Worm (Caenorhabditis elegans) whole organism, late embryonic: Measurements from ENCODE around the gene snt-1.

Experiments used
- C38D4.7 ChIP-seq: fragments of 200-800 bp; sonication (Bioruptor generic); optimal IDR thresholded peaks from 2 replicates; lab custom pipeline; 2018; ENCODE audit warnings: mild to moderate bottlenecking, missing genetic modification characterization, moderate library complexity, missing compliant biosample characterization
- F13H6.1 ChIP-seq: sonication (generic microtip); optimal IDR thresholded peaks from 2 replicates; lab custom pipeline; 2016; ENCODE audit warnings: missing genetic modification characterization, missing compliant biosample characterization
- K02D7.2 ChIP-seq: sonication (generic microtip); optimal IDR thresholded peaks from 2 replicates; lab custom pipeline; 2017; ENCODE audit warnings: mild to moderate bottlenecking, missing genetic modification characterization, missing compliant biosample characterization
- K09A11.1 ChIP-seq: sonication (generic microtip); optimal IDR thresholded peaks from 2 replicates; lab custom pipeline; 2017; ENCODE audit warnings: antibody characterized with exemption, mild to moderate bottlenecking, missing genetic modification characterization, missing compliant biosample characterization; ENCODE audit not compliant: insufficient read depth
- T23F11.4 ChIP-seq: fragments of 200-800 bp; sonication (Bioruptor generic); optimal IDR thresholded peaks from 2 replicates; lab custom pipeline; 2018; ENCODE audit warnings: mild to moderate bottlenecking, missing genetic modification characterization, missing compliant biosample characterization
- Y22D7AL.16 ChIP-seq: sonication (generic microtip); optimal IDR thresholded peaks from 2 replicates; lab custom pipeline; 2016; ENCODE audit warnings: missing genetic modification characterization, missing compliant biosample characterization
- ahr-1 ChIP-seq: sonication (generic microtip); optimal IDR thresholded peaks from 2 replicates; lab custom pipeline; 2016; ENCODE audit warnings: missing genetic modification characterization, missing compliant biosample characterization
- ceh-14 ChIP-seq: sonication (generic microtip); optimal IDR thresholded peaks from 2 replicates; lab custom pipeline; 2016; ENCODE audit warnings: missing genotype, missing genetic modification characterization, missing compliant biosample characterization
- ceh-18 ChIP-seq: sonication (generic microtip); optimal IDR thresholded peaks from 2 replicates; lab custom pipeline; 2016; ENCODE audit warnings: missing genetic modification characterization, missing compliant biosample characterization
- ceh-19 ChIP-seq: fragments of 200-800 bp; sonication (Bioruptor generic); optimal IDR thresholded peaks from 2 replicates; lab custom pipeline; 2018; ENCODE audit warnings: mild to moderate bottlenecking, missing genetic modification characterization, missing compliant biosample characterization
- ceh-24 ChIP-seq: sonication (generic microtip); optimal IDR thresholded peaks from 2 replicates; lab custom pipeline; 2016; ENCODE audit warnings: mild to moderate bottlenecking, missing genetic modification characterization, missing compliant biosample characterization
- ceh-34 ChIP-seq: sonication (generic microtip); optimal IDR thresholded peaks from 2 replicates; lab custom pipeline; 2016; ENCODE audit warnings: mild to moderate bottlenecking, missing genetic modification characterization, missing compliant biosample characterization
- ceh-45 ChIP-seq: fragments of 200-800 bp; sonication (Bioruptor generic); IDR thresholded peaks from 2 replicates; pipeline ENCODE4 v1.3.6; 2022; ENCODE audit warnings: missing genetic modification reagents, missing genetic modification characterization, missing compliant biosample characterization
- che-1 ChIP-seq: sonication (generic microtip); optimal IDR thresholded peaks from 2 replicates; lab custom pipeline; 2016; ENCODE audit warnings: mild to moderate bottlenecking, missing genetic modification characterization, missing compliant biosample characterization
- dmd-4 ChIP-seq: sonication (generic microtip); optimal IDR thresholded peaks from 2 replicates; lab custom pipeline; 2016; ENCODE audit warnings: borderline replicate concordance, missing genetic modification characterization, missing compliant biosample characterization
- dve-1 ChIP-seq: sonication (generic microtip); optimal IDR thresholded peaks from 2 replicates; lab custom pipeline; 2017; ENCODE audit warnings: antibody characterized with exemption, mild to moderate bottlenecking, missing genetic modification characterization, missing compliant biosample characterization
- elt-2 ChIP-seq: sonication (generic microtip); optimal IDR thresholded peaks from 2 replicates; lab custom pipeline; 2016; ENCODE audit warnings: missing genetic modification reagents, missing genetic modification characterization, missing compliant biosample characterization
- elt-4 ChIP-seq: sonication (generic microtip); optimal IDR thresholded peaks from 2 replicates; lab custom pipeline; 2016; ENCODE audit warnings: missing genetic modification characterization, missing compliant biosample characterization
- eyg-1 ChIP-seq: sonication (generic microtip); optimal IDR thresholded peaks from 2 replicates; lab custom pipeline; 2016; ENCODE audit warnings: missing genotype, missing genetic modification characterization, missing compliant biosample characterization
- fax-1 ChIP-seq: sonication (generic microtip); optimal IDR thresholded peaks from 2 replicates; lab custom pipeline; 2016; ENCODE audit warnings: missing genotype, missing genetic modification characterization, missing compliant biosample characterization
- gmeb-2 ChIP-seq: sonication (generic microtip); optimal IDR thresholded peaks from 2 replicates; lab custom pipeline; 2016; ENCODE audit warnings: missing genetic modification characterization, inconsistent platforms, missing compliant biosample characterization
- hlh-30 ChIP-seq: sonication (generic microtip); optimal IDR thresholded peaks from 2 replicates; lab custom pipeline; 2017; ENCODE audit warnings: antibody characterized with exemption, missing genetic modification characterization, missing compliant biosample characterization; ENCODE audit not compliant: insufficient read depth
- hlh-6 ChIP-seq: sonication (generic microtip); optimal IDR thresholded peaks from 2 replicates; lab custom pipeline; 2016; ENCODE audit warnings: missing genotype, missing genetic modification characterization, missing compliant biosample characterization
- hlh-8 ChIP-seq: sonication (generic microtip); optimal IDR thresholded peaks from 2 replicates; lab custom pipeline; 2016; ENCODE audit warnings: missing genotype, missing genetic modification characterization, missing compliant biosample characterization
- lin-11 ChIP-seq: fragments of 200-800 bp; sonication (Bioruptor generic); optimal IDR thresholded peaks from 2 replicates; lab custom pipeline; 2018; ENCODE audit warnings: mild to moderate bottlenecking, missing genetic modification characterization, missing compliant biosample characterization
- nfya-1 ChIP-seq: sonication (generic microtip); optimal IDR thresholded peaks from 2 replicates; lab custom pipeline; 2017; ENCODE audit warnings: missing genetic modification characterization, mild to moderate bottlenecking, missing compliant biosample characterization, antibody characterized with exemption, moderate library complexity
- nhr-11 ChIP-seq: fragments of 150-350 bp; optimal IDR thresholded peaks from 2 replicates; lab custom pipeline; 2014; ENCODE audit warnings: missing biosample characterization, missing genetic modification characterization
- nhr-232 ChIP-seq: sonication (generic microtip); optimal IDR thresholded peaks from 2 replicates; lab custom pipeline; 2016; ENCODE audit warnings: missing genetic modification characterization, missing compliant biosample characterization
- npax-4 ChIP-seq: sonication (generic microtip); optimal IDR thresholded peaks from 2 replicates; lab custom pipeline; 2016; ENCODE audit warnings: missing genetic modification characterization, missing compliant biosample characterization
- pat-9 ChIP-seq: fragments of 200-800 bp; sonication (Bioruptor generic); optimal IDR thresholded peaks from 2 replicates; lab custom pipeline; 2018; ENCODE audit warnings: mild to moderate bottlenecking, missing genetic modification characterization, moderate library complexity, missing compliant biosample characterization
- pax-1 ChIP-seq: fragments of 150-350 bp; optimal IDR thresholded peaks from 2 replicates; lab custom pipeline; 2014; ENCODE audit warnings: missing biosample characterization, missing genetic modification characterization
- pha-2 ChIP-seq: sonication (generic microtip); optimal IDR thresholded peaks from 2 replicates; lab custom pipeline; 2017; ENCODE audit warnings: mild to moderate bottlenecking, missing genetic modification characterization, missing compliant biosample characterization
- ref-2 ChIP-seq: sonication (generic microtip); optimal IDR thresholded peaks from 2 replicates; lab custom pipeline; 2016; ENCODE audit warnings: missing genetic modification characterization, missing compliant biosample characterization
- rnt-1 ChIP-seq: sonication (generic microtip); optimal IDR thresholded peaks from 2 replicates; lab custom pipeline; 2016; ENCODE audit warnings: missing genetic modification characterization, missing compliant biosample characterization
- sox-4 ChIP-seq: sonication (generic microtip); optimal IDR thresholded peaks from 2 replicates; lab custom pipeline; 2017; ENCODE audit warnings: mild to moderate bottlenecking, missing genetic modification characterization, inconsistent platforms, missing compliant biosample characterization
- tbx-2 ChIP-seq: sonication (generic microtip); optimal IDR thresholded peaks from 2 replicates; lab custom pipeline; 2016; ENCODE audit warnings: missing genetic modification characterization, missing compliant biosample characterization
- tbx-7 ChIP-seq: sonication (generic microtip); optimal IDR thresholded peaks from 2 replicates; lab custom pipeline; 2016; ENCODE audit warnings: missing genotype, missing genetic modification characterization, missing compliant biosample characterization
- ttx-3 ChIP-seq: sonication (generic microtip); optimal IDR thresholded peaks from 2 replicates; lab custom pipeline; 2016; ENCODE audit warnings: missing genetic modification reagents, missing genetic modification characterization, missing compliant biosample characterization
- unc-42 ChIP-seq: sonication (generic microtip); optimal IDR thresholded peaks from 2 replicates; lab custom pipeline; 2016; ENCODE audit warnings: missing genotype, missing genetic modification characterization, missing compliant biosample characterization
- unc-55 ChIP-seq: sonication (generic microtip); optimal IDR thresholded peaks from 2 replicates; lab custom pipeline; 2017; ENCODE audit warnings: missing biosample characterization, missing genetic modification reagents, missing genetic modification characterization
- unc-86 ChIP-seq: sonication (generic microtip); optimal IDR thresholded peaks from 2 replicates; lab custom pipeline; 2016; ENCODE audit warnings: missing genetic modification characterization, missing compliant biosample characterization
- zip-5 ChIP-seq: sonication (generic microtip); optimal IDR thresholded peaks from 2 replicates; lab custom pipeline; 2016; ENCODE audit warnings: missing genetic modification characterization, missing compliant biosample characterization

The snt-1 gene

DNA sequence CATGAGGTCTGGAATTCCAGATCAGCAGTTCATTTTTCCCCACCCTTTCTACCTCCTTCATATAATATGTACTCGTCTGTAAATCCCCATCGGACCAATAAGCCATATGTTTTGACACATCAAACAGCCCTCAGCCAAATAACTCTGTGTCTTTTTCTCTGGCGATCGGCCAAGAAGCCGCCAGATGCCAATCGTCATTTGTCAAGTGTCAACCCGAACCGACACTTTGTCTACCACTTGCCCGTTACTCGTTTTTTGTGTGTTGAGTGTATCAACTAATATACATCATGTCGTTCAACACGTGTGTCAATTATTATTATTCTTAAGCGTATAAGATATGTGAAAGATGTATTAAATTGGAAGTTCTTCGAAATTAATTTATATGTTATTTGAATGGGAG lies 12.5 kb downstream of the snt-1 start:
- TF ChIP-seq zip-5 = no peak
- peak; percentile 69 for TF ChIP-seq hlh-8
- peak; percentile 40 for TF ChIP-seq ceh-18 (tag; lab: Kevin White, UChicago)
- peak; percentile 99 for TF ChIP-seq unc-55 (GFP tag; lab: Kevin White, UChicago)
- TF ChIP-seq tbx-2 (tag; lab: Kevin White, UChicago) = peak; percentile 25
- TF ChIP-seq T23F11.4 = no peak
- peak; percentile 25 for TF ChIP-seq rnt-1 (tag; lab: Kevin White, UChicago)

DNA sequence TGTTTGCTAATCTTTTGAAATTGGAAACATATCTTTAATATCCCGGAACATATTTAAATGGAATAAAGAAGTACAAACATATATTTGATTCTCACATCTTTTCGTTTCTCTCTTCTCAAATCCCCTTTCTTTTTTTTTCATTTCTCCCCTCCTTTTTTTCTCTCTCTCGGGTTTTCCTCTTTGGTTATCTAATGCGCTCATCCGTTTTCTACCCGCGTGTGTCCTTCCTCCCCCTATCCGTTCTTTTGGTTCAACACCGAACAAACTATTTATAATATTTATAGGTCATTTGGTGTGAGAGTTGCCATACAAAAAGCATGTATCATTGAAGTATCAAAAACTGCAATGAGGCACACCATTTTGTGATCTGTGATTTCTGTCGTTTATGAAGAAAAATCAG lies 13.1 kb downstream of the snt-1 start:
- no peak for TF ChIP-seq nhr-11 (tag; lab: Kevin White, UChicago)
- peak; percentile 0 for TF ChIP-seq nfya-1 (tag; lab: Kevin White, UChicago)
- peak; percentile 67 for TF ChIP-seq unc-42 (tag; lab: Kevin White, UChicago)
- no peak for TF ChIP-seq ceh-19 (GFP tag; lab: Kevin White, UChicago)

DNA sequence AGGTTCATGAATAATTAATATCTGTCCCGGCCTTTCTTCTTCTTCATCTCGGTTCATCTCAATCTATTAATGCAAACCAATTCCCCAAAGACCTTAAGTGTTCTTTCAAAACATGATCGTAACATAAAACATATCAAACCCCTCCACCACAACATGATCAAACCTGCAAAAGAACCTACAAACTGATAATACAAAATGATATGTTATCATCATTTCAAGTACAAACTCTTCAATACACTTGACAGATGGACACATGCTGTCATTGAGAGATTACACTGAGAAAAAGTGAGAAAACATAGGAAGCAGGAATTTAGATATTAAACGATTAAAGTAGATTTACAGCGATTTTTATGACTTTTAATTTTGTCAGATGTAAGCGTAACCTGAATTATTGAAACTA lies 13.8 kb downstream of the snt-1 start:
- TF ChIP-seq nhr-232 (tag; lab: Kevin White, UChicago) = no peak
- no peak for TF ChIP-seq rnt-1 (tag; lab: Kevin White, UChicago)
- peak; percentile 6 for TF ChIP-seq dve-1 (tag; lab: Kevin White, UChicago)
- peak; percentile 90 for TF ChIP-seq elt-2 (tag; lab: Kevin White, UChicago)
- no peak for TF ChIP-seq npax-4 (tag; lab: Kevin White, UChicago)
- no peak for TF ChIP-seq ceh-24 (tag; lab: Kevin White, UChicago)
- TF ChIP-seq ttx-3 (tag; lab: Kevin White, UChicago) = no peak
- peak; percentile 87 for TF ChIP-seq unc-55 (GFP tag; lab: Kevin White, UChicago)

DNA sequence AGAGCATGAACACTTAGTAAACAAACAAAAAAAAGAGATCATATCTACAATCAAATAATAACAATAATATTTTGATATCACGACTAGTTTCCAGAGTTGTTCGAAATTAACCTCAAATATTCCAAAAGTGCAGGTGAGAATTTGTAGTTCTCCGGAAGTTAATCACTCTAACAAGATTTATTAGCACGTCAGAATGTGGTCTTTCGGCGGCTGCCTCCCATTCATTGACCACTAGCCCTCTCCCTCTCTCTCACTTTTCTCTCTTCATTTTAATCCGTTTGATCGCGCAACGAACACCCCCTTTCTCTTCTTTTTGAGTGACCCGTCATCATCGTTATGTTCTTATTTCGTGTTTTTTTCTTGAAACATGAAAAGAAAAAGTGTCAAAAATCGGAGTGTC lies 15.0 kb downstream of the snt-1 start:
- TF ChIP-seq ahr-1 (no peak), tbx-2 (tag; lab: Kevin White, UChicago) (peak; percentile 10), rnt-1 (tag; lab: Kevin White, UChicago) (peak; percentile 72), unc-55 (GFP tag; lab: Kevin White, UChicago) (peak; percentile 88), ref-2 (tag; lab: Kevin White, UChicago) (peak; percentile 41), nfya-1 (tag; lab: Kevin White, UChicago) (peak; percentile 51), ceh-14 (tag; lab: Kevin White, UChicago) (peak; percentile 14), unc-42 (tag; lab: Kevin White, UChicago) (peak; percentile 82), nhr-232 (tag; lab: Kevin White, UChicago) (no peak), Y22D7AL.16 (tag; lab: Kevin White, UChicago) (no peak), hlh-6 (tag; lab: Kevin White, UChicago) (no peak), ceh-45 (GFP tag; lab: Robert Waterston, UW) (no peak), F13H6.1 (peak; percentile 39)
- TF ChIP-seq, all 69 proteins: peak for 8

DNA sequence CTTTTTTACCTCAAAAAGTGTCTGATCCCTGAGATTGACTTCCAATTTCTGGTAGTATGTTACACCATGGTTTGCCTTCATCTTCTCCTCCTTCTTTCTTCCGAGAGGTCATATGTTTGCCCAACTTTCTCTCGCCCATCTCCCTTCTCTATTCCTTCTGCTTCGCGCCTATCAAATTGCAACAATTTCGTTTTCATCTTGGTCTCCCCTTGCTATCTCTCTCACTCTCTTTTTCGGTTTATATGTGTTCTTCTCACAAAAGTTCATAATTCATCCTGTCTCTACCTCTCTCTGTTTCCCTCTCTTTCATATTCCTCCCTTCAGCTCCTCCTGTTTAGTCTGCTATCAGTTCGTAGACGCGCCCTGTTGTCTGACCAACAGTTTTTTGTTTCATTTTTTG lies 16.0 kb downstream of the snt-1 start:
- TF ChIP-seq pat-9 (tag; lab: Kevin White, UChicago) = no peak
- no peak for TF ChIP-seq ceh-14 (tag; lab: Kevin White, UChicago)
- TF ChIP-seq ceh-34 = peak; percentile 78
- no peak for TF ChIP-seq pha-2
- no peak for TF ChIP-seq eyg-1 (tag; lab: Kevin White, UChicago)
- TF ChIP-seq unc-42 (tag; lab: Kevin White, UChicago) = peak; percentile 44
- TF ChIP-seq ceh-45 (GFP tag; lab: Robert Waterston, UW) = no peak
- no peak for TF ChIP-seq dmd-4
- no peak for TF ChIP-seq Y22D7AL.16 (tag; lab: Kevin White, UChicago)
- TF ChIP-seq che-1 (tag; lab: Kevin White, UChicago) = no peak
- no peak for TF ChIP-seq unc-86 (tag; lab: Kevin White, UChicago)
- TF ChIP-seq lin-11 (tag; lab: Kevin White, UChicago) = no peak
- TF ChIP-seq ceh-19 (GFP tag; lab: Kevin White, UChicago) = no peak
- peak; percentile 39 for TF ChIP-seq nfya-1 (tag; lab: Kevin White, UChicago)
- TF ChIP-seq elt-4 (tag; lab: Kevin White, UChicago) = no peak
- TF ChIP-seq K02D7.2 = no peak
- TF ChIP-seq gmeb-2 = no peak
- no peak for TF ChIP-seq nhr-232 (tag; lab: Kevin White, UChicago)
- no peak for TF ChIP-seq ref-2 (tag; lab: Kevin White, UChicago)
- no peak for TF ChIP-seq K09A11.1 (tag; lab: Kevin White, UChicago)
- TF ChIP-seq pax-1 (tag; lab: Kevin White, UChicago) = no peak
- no peak for TF ChIP-seq T23F11.4
- no peak for TF ChIP-seq tbx-7 (tag; lab: Kevin White, UChicago)
- peak; percentile 46 for TF ChIP-seq ceh-18 (tag; lab: Kevin White, UChicago)
- TF ChIP-seq hlh-30 (tag; lab: Kevin White, UChicago) = peak; percentile 11
- no peak for TF ChIP-seq fax-1 (tag; lab: Kevin White, UChicago)
- TF ChIP-seq sox-4 (tag; lab: Kevin White, UChicago) = no peak
- no peak for TF ChIP-seq tbx-2 (tag; lab: Kevin White, UChicago)
- no peak for TF ChIP-seq C38D4.7 (GFP tag; lab: Kevin White, UChicago)
